Worm (Caenorhabditis elegans) whole organism, L2 larva: ENCODE measurements around the gene pes-10.
A peak's percentile ranks its signal among the peaks of the same experiment; 100 is the strongest.

Experiments used
- C34F6.9 ChIP-seq: fragments of 150-350 bp; optimal IDR thresholded peaks from 2 replicates; lab custom pipeline; 2014; ENCODE audit warnings: missing biosample characterization, missing genetic modification characterization
- F13H6.1 ChIP-seq: sonication (generic microtip); optimal IDR thresholded peaks from 2 replicates; lab custom pipeline; 2016; ENCODE audit warnings: missing genetic modification characterization, missing compliant biosample characterization
- Y55F3AM.14 ChIP-seq: fragments of 200-800 bp; sonication (Bioruptor generic); optimal IDR thresholded peaks from 2 replicates; lab custom pipeline; 2018; ENCODE audit warnings: mild to moderate bottlenecking, missing genetic modification characterization, missing compliant biosample characterization
- ZK546.5 ChIP-seq: sonication (generic microtip); optimal IDR thresholded peaks from 2 replicates; lab custom pipeline; 2017; ENCODE audit warnings: missing biosample characterization, missing genetic modification characterization
- alr-1 ChIP-seq: fragments of 150-350 bp; optimal IDR thresholded peaks from 2 replicates; lab custom pipeline; 2014; ENCODE audit warnings: missing biosample characterization, missing genetic modification characterization
- aly-2 ChIP-seq: fragments of 150-350 bp; optimal IDR thresholded peaks from 2 replicates; lab custom pipeline; 2014; ENCODE audit warnings: missing biosample characterization, missing genetic modification characterization
- ama-1 ChIP-seq: fragments of 150-350 bp; optimal IDR thresholded peaks from 2 replicates; lab custom pipeline; 2018; ENCODE audit warnings: inconsistent platforms
- blmp-1 ChIP-seq: sonication (generic microtip); optimal IDR thresholded peaks from 2 replicates; lab custom pipeline; 2017; ENCODE audit warnings: missing genetic modification characterization, mild to moderate bottlenecking, missing compliant biosample characterization, antibody characterized with exemption, moderate library complexity; ENCODE audit not compliant: insufficient read depth
- ceh-16 ChIP-seq: fragments of 150-350 bp; optimal IDR thresholded peaks from 2 replicates; lab custom pipeline; 2014; ENCODE audit warnings: missing biosample characterization, missing genetic modification characterization
- ceh-82 ChIP-seq: fragments of 150-350 bp; optimal IDR thresholded peaks from 2 replicates; lab custom pipeline; 2014; ENCODE audit warnings: missing biosample characterization, missing genetic modification characterization
- crh-2 ChIP-seq: sonication (generic microtip); optimal IDR thresholded peaks from 2 replicates; lab custom pipeline; 2017; ENCODE audit warnings: missing biosample characterization, missing genetic modification characterization
- dmd-4 ChIP-seq: sonication (generic microtip); optimal IDR thresholded peaks from 2 replicates; lab custom pipeline; 2017; ENCODE audit warnings: missing biosample characterization, missing genetic modification characterization
- egl-27 ChIP-seq: sonication (generic microtip); optimal IDR thresholded peaks from 3 replicates; lab custom pipeline; 2017; ENCODE audit warnings: missing biosample characterization, missing genetic modification reagents, missing genetic modification characterization
- elt-1 ChIP-seq: fragments of 150-350 bp; optimal IDR thresholded peaks from 2 replicates; lab custom pipeline; 2014; ENCODE audit warnings: missing biosample characterization, missing genetic modification characterization
- fos-1 ChIP-seq: fragments of 150-350 bp; optimal IDR thresholded peaks from 2 replicates; lab custom pipeline; 2014; ENCODE audit warnings: missing biosample characterization, missing genetic modification characterization
- gmeb-1 ChIP-seq: fragments of 150-350 bp; optimal IDR thresholded peaks from 2 replicates; lab custom pipeline; 2014; ENCODE audit warnings: missing biosample characterization, missing genetic modification characterization
- lin-11 ChIP-seq: fragments of 150-350 bp; sonication (generic microtip); optimal IDR thresholded peaks from 2 replicates; lab custom pipeline; 2014; ENCODE audit warnings: missing biosample characterization, missing genetic modification characterization, inconsistent platforms, mixed read lengths
- lin-13 ChIP-seq: fragments of 150-350 bp; optimal IDR thresholded peaks from 2 replicates; lab custom pipeline; 2014; ENCODE audit warnings: missing biosample characterization, missing genetic modification reagents, missing genetic modification characterization
- lsy-2 ChIP-seq, 2 experiments: fragments of 150-350 bp in 1 of 2; sonication (generic microtip) in 1 of 2; optimal IDR thresholded peaks; 2 replicates each; lab custom pipeline; 2014 to 2017; ENCODE audit warnings: missing biosample characterization in 2 of 2, missing genetic modification characterization in 2 of 2
- mab-5 ChIP-seq: fragments of 150-350 bp; optimal IDR thresholded peaks from 2 replicates; lab custom pipeline; 2014; ENCODE audit warnings: missing biosample characterization, missing genetic modification characterization
- mbf-1 ChIP-seq: sonication (generic microtip); optimal IDR thresholded peaks from 2 replicates; lab custom pipeline; 2017; ENCODE audit warnings: missing biosample characterization, missing genetic modification characterization
- mdl-1 ChIP-seq, 2 experiments: fragments of 150-350 bp in 1 of 2; sonication (generic microtip) in 1 of 2; optimal IDR thresholded peaks; 2 replicates each; lab custom pipeline; 2017; ENCODE audit warnings: missing biosample characterization in 2 of 2, missing genetic modification characterization in 2 of 2
- nhr-10 ChIP-seq: sonication (generic microtip); optimal IDR thresholded peaks from 2 replicates; lab custom pipeline; 2017; ENCODE audit warnings: missing biosample characterization, missing genetic modification characterization
- nhr-12 ChIP-seq: fragments of 150-350 bp; optimal IDR thresholded peaks from 2 replicates; lab custom pipeline; 2014; ENCODE audit warnings: missing biosample characterization, missing genetic modification characterization
- nhr-129 ChIP-seq: fragments of 150-350 bp; optimal IDR thresholded peaks from 2 replicates; lab custom pipeline; 2014; ENCODE audit warnings: missing biosample characterization, missing genetic modification characterization
- nhr-21 ChIP-seq: fragments of 150-350 bp; optimal IDR thresholded peaks from 2 replicates; lab custom pipeline; 2014; ENCODE audit warnings: missing biosample characterization, missing genetic modification characterization
- nhr-23 ChIP-seq: fragments of 150-350 bp; optimal IDR thresholded peaks from 2 replicates; lab custom pipeline; 2014; ENCODE audit warnings: missing biosample characterization, missing genetic modification reagents, missing genetic modification characterization
- nhr-237 ChIP-seq: fragments of 150-350 bp; optimal IDR thresholded peaks from 2 replicates; lab custom pipeline; 2014; ENCODE audit warnings: missing biosample characterization, missing genetic modification characterization
- nhr-6 ChIP-seq: fragments of 150-350 bp; optimal IDR thresholded peaks from 2 replicates; lab custom pipeline; 2014; ENCODE audit warnings: missing biosample characterization, missing genetic modification characterization
- peb-1 ChIP-seq: fragments of 150-350 bp; optimal IDR thresholded peaks from 2 replicates; lab custom pipeline; 2014; ENCODE audit warnings: missing biosample characterization, missing genetic modification characterization
- sem-4 ChIP-seq: fragments of 150-350 bp; optimal IDR thresholded peaks from 2 replicates; lab custom pipeline; 2014; ENCODE audit warnings: missing biosample characterization, missing genetic modification reagents, missing genetic modification characterization
- skn-1 ChIP-seq: sonication (generic microtip); optimal IDR thresholded peaks from 2 replicates; lab custom pipeline; 2017; ENCODE audit warnings: missing biosample characterization, missing genetic modification characterization
- sma-3 ChIP-seq: sonication (generic microtip); optimal IDR thresholded peaks from 2 replicates; lab custom pipeline; 2016; ENCODE audit warnings: missing genetic modification reagents, missing genetic modification characterization, missing compliant biosample characterization
- sma-9 ChIP-seq, 2 experiments: fragments of 150-350 bp in 1 of 2; sonication (generic microtip) in 1 of 2; optimal IDR thresholded peaks; 2 replicates each; lab custom pipeline; 2014 to 2016; ENCODE audit warnings: missing genetic modification characterization in 2 of 2, mild to moderate bottlenecking in 1 of 2, missing biosample characterization in 1 of 2, missing compliant biosample characterization in 1 of 2, missing genetic modification reagents in 1 of 2, moderate library complexity in 1 of 2
- unc-39 ChIP-seq: fragments of 150-350 bp; optimal IDR thresholded peaks from 2 replicates; lab custom pipeline; 2014; ENCODE audit warnings: missing biosample characterization, missing genetic modification characterization
- unc-55 ChIP-seq: fragments of 150-350 bp; sonication (generic microtip); optimal IDR thresholded peaks from 3 replicates; lab custom pipeline; 2014; ENCODE audit warnings: missing biosample characterization, missing genetic modification reagents, missing genetic modification characterization
- unc-62 ChIP-seq: fragments of 150-350 bp; optimal IDR thresholded peaks from 2 replicates; lab custom pipeline; 2014; ENCODE audit warnings: missing biosample characterization, missing genetic modification reagents, missing genetic modification characterization
- zag-1 ChIP-seq: fragments of 150-350 bp; optimal IDR thresholded peaks from 2 replicates; lab custom pipeline; 2014; ENCODE audit warnings: missing biosample characterization, missing genetic modification characterization
- ztf-1 ChIP-seq: fragments of 200-800 bp; sonication (Bioruptor generic); conservative IDR thresholded peaks from 2 replicates; pipeline ENCODE4 v1.3.6; 2022; ENCODE audit warnings: missing genetic modification characterization, missing compliant biosample characterization
- ztf-4 ChIP-seq: fragments of 150-350 bp; optimal IDR thresholded peaks from 2 replicates; lab custom pipeline; 2014; ENCODE audit warnings: missing biosample characterization, missing genetic modification characterization

The pes-10 gene

ce11 chrII:12879758-12880157, 32.1 kb upstream of the pes-10 start:
- TF ChIP-seq fos-1 (tag; lab: Kevin White, UChicago): peak; percentile 36
- no peak for TF ChIP-seq mbf-1 (tag; lab: Kevin White, UChicago)
- peak; percentile 7 for TF ChIP-seq gmeb-1
- TF ChIP-seq, all 48 proteins: peak for 2

- TF ChIP-seq lsy-2 (tag; optimal IDR thresholded peaks at IDR 0.05; lab: Kevin White, UChicago) (peak in 1 of 2 experiments; percentile 50), mdl-1 (tag; optimal IDR thresholded peaks at IDR 0.05; lab: Kevin White, UChicago) (peak; percentile 10 to 81), nhr-129 (tag; lab: Kevin White, UChicago) (peak; percentile 74), sma-3 (GFP tag; lab: Kevin White, UChicago) (peak; percentile 26), sma-9 (GFP tag; optimal IDR thresholded peaks at IDR 0.05; lab: Kevin White, UChicago) (peak; percentile 66), sma-9 (tag; optimal IDR thresholded peaks at IDR 0.05; lab: Kevin White, UChicago) (no peak), F13H6.1 (peak; percentile 84), crh-2 (peak; percentile 66), nhr-6 (tag; lab: Kevin White, UChicago) (no peak), unc-55 (GFP tag; lab: Kevin White, UChicago) (peak; percentile 18), alr-1 (tag; lab: Kevin White, UChicago) (no peak), fos-1 (tag; lab: Kevin White, UChicago) (peak; percentile 79), lin-11 (tag; lab: Kevin White, UChicago) (no peak), ztf-1 (no peak), C34F6.9 (peak; percentile 43), gmeb-1 (peak; percentile 54), egl-27 (peak; percentile 24)
Observed at ce11 chrII:12878697-12879096, 31.1 kb upstream of the pes-10 start.

ce11 chrII:12878071-12878668, 30.5 kb upstream of the pes-10 start, which contains the start of gene gsy-1:
Gene gsy-1, minus strand, starts transcription at chrII:12878121.
- TF ChIP-seq C34F6.9: no peak
- no peak for TF ChIP-seq aly-2 (tag; lab: Kevin White, UChicago)
- TF ChIP-seq elt-1 (tag; lab: Kevin White, UChicago): no peak
- no peak for TF ChIP-seq ama-1 (lab: Kevin White, UChicago)
- no peak for TF ChIP-seq nhr-23
- no peak for TF ChIP-seq dmd-4 (tag; lab: Kevin White, UChicago)
- no peak for TF ChIP-seq ztf-4 (tag; lab: Kevin White, UChicago)
- TF ChIP-seq nhr-12 (tag; lab: Kevin White, UChicago): no peak
- TF ChIP-seq unc-62 (GFP tag; lab: Kevin White, UChicago): no peak
- TF ChIP-seq nhr-237 (tag; lab: Kevin White, UChicago): no peak
- TF ChIP-seq, all 48 proteins: peak for 0

ce11 chrII:12866079-12866478, 18.4 kb upstream of the pes-10 start:
- TF ChIP-seq sma-9 (GFP tag; optimal IDR thresholded peaks at IDR 0.05; lab: Kevin White, UChicago) (no peak), sma-9 (tag; optimal IDR thresholded peaks at IDR 0.05; lab: Kevin White, UChicago) (no peak), skn-1 (no peak), mbf-1 (tag; lab: Kevin White, UChicago) (no peak), ztf-4 (tag; lab: Kevin White, UChicago) (no peak), C34F6.9 (no peak), nhr-12 (tag; lab: Kevin White, UChicago) (no peak), nhr-129 (tag; lab: Kevin White, UChicago) (no peak), F13H6.1 (no peak), ceh-16 (tag; lab: Kevin White, UChicago) (no peak), nhr-237 (tag; lab: Kevin White, UChicago) (no peak), mab-5 (tag; lab: Kevin White, UChicago) (no peak), gmeb-1 (no peak), sem-4 (tag; lab: Kevin White, UChicago) (no peak), lin-13 (GFP tag; lab: Kevin White, UChicago) (no peak), lsy-2 (tag; optimal IDR thresholded peaks at IDR 0.05; lab: Kevin White, UChicago) (no peak), ZK546.5 (tag; lab: Kevin White, UChicago) (no peak), zag-1 (tag; lab: Kevin White, UChicago) (no peak)

DNA sequence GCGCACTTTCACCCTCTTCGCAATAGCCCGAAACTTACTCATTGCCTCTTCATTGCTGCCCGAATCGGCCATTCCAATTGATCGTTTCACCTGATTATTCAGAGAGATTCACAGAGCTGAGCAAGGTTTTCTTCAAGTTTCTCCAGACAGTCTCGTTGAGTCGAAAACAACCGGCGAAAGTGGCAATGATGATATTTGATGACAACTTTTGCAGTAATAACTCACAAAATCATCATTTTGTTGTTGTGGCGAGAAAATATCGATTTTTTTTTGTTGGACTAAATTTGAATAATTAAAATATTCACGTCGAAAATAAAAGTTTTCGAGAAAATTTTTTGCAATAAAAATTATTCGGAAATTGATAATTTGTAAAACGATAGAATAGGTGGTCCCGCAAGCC, 18.0 kb upstream of the pes-10 start, which contains the start of gene snf-5:
Gene snf-5 (minus strand): TSS at position 182 of the 400 bp plus-strand sequence.
- no peak for TF ChIP-seq alr-1 (tag; lab: Kevin White, UChicago)
- no peak for TF ChIP-seq nhr-129 (tag; lab: Kevin White, UChicago)
- TF ChIP-seq mab-5 (tag; lab: Kevin White, UChicago): no peak
- TF ChIP-seq ceh-82 (tag; lab: Kevin White, UChicago): no peak
- TF ChIP-seq nhr-10 (tag; lab: Kevin White, UChicago): no peak
- TF ChIP-seq peb-1 (tag; lab: Kevin White, UChicago): no peak
- no peak for TF ChIP-seq nhr-21
- TF ChIP-seq ceh-16 (tag; lab: Kevin White, UChicago): no peak
- TF ChIP-seq aly-2 (tag; lab: Kevin White, UChicago): no peak
- no peak for TF ChIP-seq Y55F3AM.14
- no peak for TF ChIP-seq unc-39 (tag; lab: Kevin White, UChicago)
- no peak for TF ChIP-seq lin-13 (GFP tag; lab: Kevin White, UChicago)
- no peak for TF ChIP-seq zag-1 (tag; lab: Kevin White, UChicago)
- TF ChIP-seq egl-27: no peak
- TF ChIP-seq C34F6.9: no peak
- no peak for TF ChIP-seq nhr-23
- no peak for TF ChIP-seq unc-55 (GFP tag; lab: Kevin White, UChicago)
- no peak for TF ChIP-seq blmp-1 (tag; lab: Kevin White, UChicago)
